Worm (Caenorhabditis elegans): Measurements from ENCODE around the gene degt-1.

ce11 chrV:10549717-10550116, 9.6 kb downstream of the degt-1 start, which contains the start of gene F32G8.2:
- TF ChIP-seq ref-2 (tag; optimal IDR thresholded peaks at IDR 0.05), result no peak
- TF ChIP-seq ahr-1 (tag; optimal IDR thresholded peaks at IDR 0.05), result no peak
- TF ChIP-seq tbx-2 (tag; optimal IDR thresholded peaks at IDR 0.05), result no peak
- no peak for TF ChIP-seq pqm-1 (tag; optimal IDR thresholded peaks at IDR 0.05)
- TF ChIP-seq sdc-2 (tag; optimal IDR thresholded peaks at IDR 0.05), result no peak
- TF ChIP-seq unc-3 (GFP tag; conservative IDR thresholded peaks at IDR 0.05), result no peak
- no peak for TF ChIP-seq unc-3 (tag; optimal IDR thresholded peaks at IDR 0.05)
- TF ChIP-seq zip-5 (tag; optimal IDR thresholded peaks at IDR 0.05), result no peak
- no peak for TF ChIP-seq pag-3 (tag; optimal IDR thresholded peaks at IDR 0.05; ENCODE audit: borderline replicate concordance)
- no peak for TF ChIP-seq mec-3 (tag; optimal IDR thresholded peaks at IDR 0.05; ENCODE audit: borderline replicate concordance)

Measured in whole organism, late embryonic.